2 fruit fly cellular contexts compared by ENCODE assay signal in genomic region chr3L:10206226-10206968, dm6.
TF ChIP-seq lines count a peak whose summit lies in the region.

No protein-coding gene starts in this region.

TF ChIP-seq in whole organism, embryonic, 481 proteins besides CTCF, POLR2A, EP300 and RAD21 (continued from another document and continues in another):
- TF ChIP-seq Trl (optimal IDR thresholded peaks at IDR 0.05; lab: Kevin White, UChicago) (no peak), Trl (GFP tag; optimal IDR thresholded peaks at IDR 0.05; lab: Kevin White, UChicago) (no peak), CG13775 (GFP tag; optimal IDR thresholded peaks at IDR 0.05; lab: Kevin White, UChicago) (no peak), Ada2b (GFP tag; IDR thresholded peaks at IDR 0.05; lab: Robert Waterston, UW) (peak; percentile 19; the same call in 1 of the 2 replicates), B-H1 (GFP tag; IDR thresholded peaks at IDR 0.05; lab: Robert Waterston, UW) (peak; percentile 36), MBD-R2 (GFP tag; IDR thresholded peaks at IDR 0.05; lab: Robert Waterston, UW) (no peak), CG42726 (GFP tag; IDR thresholded peaks at IDR 0.05; lab: Robert Waterston, UW; ENCODE audit: partially characterized antibody) (no peak), lola (GFP tag; optimal IDR thresholded peaks at IDR 0.05; lab: Kevin White, UChicago) (peak in 1 of 3 experiments; percentile 19), H15 (GFP tag; IDR thresholded peaks at IDR 0.05; lab: Robert Waterston, UW) (0 out of 3 replicates have a peak, but pooled peaks have one; percentile 11), CG3163 (GFP tag; optimal IDR thresholded peaks at IDR 0.05; lab: Kevin White, UChicago) (no peak), CG12744 (GFP tag; optimal IDR thresholded peaks at IDR 0.05; lab: Kevin White, UChicago) (no peak), BEAF-32 (GFP tag; optimal IDR thresholded peaks at IDR 0.05; lab: Kevin White, UChicago) (no peak), CG4282 (GFP tag; optimal IDR thresholded peaks at IDR 0.05; lab: Kevin White, UChicago) (no peak), CG1529 (GFP tag; optimal IDR thresholded peaks at IDR 0.05; lab: Kevin White, UChicago) (peak; percentile 50), Scr (GFP tag; IDR thresholded peaks at IDR 0.05; lab: Robert Waterston, UW; ENCODE audit: partially characterized antibody) (no peak), NFAT (GFP tag; IDR thresholded peaks at IDR 0.05; lab: Robert Waterston, UW) (no peak), CG15073 (GFP tag; optimal IDR thresholded peaks at IDR 0.05; lab: Kevin White, UChicago) (no peak), CG17385 (GFP tag; optimal IDR thresholded peaks at IDR 0.05; lab: Kevin White, UChicago) (peak; percentile 40), slou (GFP tag; optimal IDR thresholded peaks at IDR 0.05; lab: Kevin White, UChicago) (no peak), CG31388 (GFP tag; optimal IDR thresholded peaks at IDR 0.05; lab: Kevin White, UChicago) (no peak), Awh (GFP tag; IDR thresholded peaks at IDR 0.05; lab: Robert Waterston, UW) (peak; percentile 35; the same call in 1 of the 2 replicates), Side (GFP tag; optimal IDR thresholded peaks at IDR 0.05; lab: Kevin White, UChicago) (no peak), CG7556 (GFP tag; optimal IDR thresholded peaks at IDR 0.05; lab: Kevin White, UChicago) (peak; percentile 68), CG1792 (GFP tag; optimal IDR thresholded peaks at IDR 0.05; lab: Kevin White, UChicago) (no peak), CG4820 (GFP tag; optimal IDR thresholded peaks at IDR 0.05; lab: Kevin White, UChicago) (peak; percentile 43), hth (optimal IDR thresholded peaks at IDR 0.05; lab: Kevin White, UChicago) (no peak), hbn (GFP tag; IDR thresholded peaks at IDR 0.05; lab: Robert Waterston, UW; ENCODE audit: partially characterized antibody) (no peak), CG7963 (GFP tag; IDR thresholded peaks at IDR 0.05; lab: Robert Waterston, UW; ENCODE audit: partially characterized antibody) (no peak), CG8388 (GFP tag; optimal IDR thresholded peaks at IDR 0.05; lab: Kevin White, UChicago) (peak; percentile 70), CG10979 (tag; optimal IDR thresholded peaks at IDR 0.05; lab: Kevin White, UChicago) (peak; percentile 86), eyg (GFP tag; optimal IDR thresholded peaks at IDR 0.05; lab: Kevin White, UChicago) (no peak), CG30020 (tag; optimal IDR thresholded peaks at IDR 0.05; lab: Kevin White, UChicago) (no peak), CG15601 (tag; optimal IDR thresholded peaks at IDR 0.05; lab: Kevin White, UChicago) (peak; percentile 55), fd96Cb (tag; optimal IDR thresholded peaks at IDR 0.05; lab: Kevin White, UChicago) (peak; percentile 72), CG30403 (GFP tag; optimal IDR thresholded peaks at IDR 0.05; lab: Kevin White, UChicago) (peak; percentile 43), Camta (GFP tag; optimal IDR thresholded peaks at IDR 0.05; lab: Kevin White, UChicago) (peak; percentile 8), CG10366 (GFP tag; IDR thresholded peaks at IDR 0.05; lab: Robert Waterston, UW) (peak; percentile 28; the same call in 1 of the 2 replicates), luna (GFP tag; optimal IDR thresholded peaks at IDR 0.05; lab: Kevin White, UChicago) (no peak), CG2120 (GFP tag; optimal IDR thresholded peaks at IDR 0.05; lab: Kevin White, UChicago) (peak; percentile 6), amos (GFP tag; IDR thresholded peaks at IDR 0.05; lab: Robert Waterston, UW; ENCODE audit: partially characterized antibody) (no peak), CG18599 (GFP tag; optimal IDR thresholded peaks at IDR 0.05; lab: Kevin White, UChicago) (peak; percentile 70), Hmx (GFP tag; optimal IDR thresholded peaks at IDR 0.05; lab: Kevin White, UChicago) (peak; percentile 32), CG16863 (GFP tag; optimal IDR thresholded peaks at IDR 0.05; lab: Kevin White, UChicago) (no peak), nau (GFP tag; optimal IDR thresholded peaks at IDR 0.05; lab: Kevin White, UChicago) (peak; percentile 19), HHEX (GFP tag; optimal IDR thresholded peaks at IDR 0.05; lab: Kevin White, UChicago) (peak; percentile 53), Hsf (GFP tag; optimal IDR thresholded peaks at IDR 0.05; lab: Kevin White, UChicago) (peak; percentile 16), CG17328 (GFP tag; IDR thresholded peaks at IDR 0.05; lab: Robert Waterston, UW) (peak; percentile 41; the same call in 1 of the 2 replicates), CG9727 (GFP tag; optimal IDR thresholded peaks at IDR 0.05; lab: Kevin White, UChicago) (peak; percentile 9), Bdp1 (GFP tag; optimal IDR thresholded peaks at IDR 0.05; lab: Kevin White, UChicago) (no peak), CG12236 (GFP tag; optimal IDR thresholded peaks at IDR 0.05; lab: Kevin White, UChicago) (no peak), vnd (GFP tag; IDR thresholded peaks at IDR 0.05; lab: Robert Waterston, UW; ENCODE audit: partially characterized antibody) (no peak), pan (optimal IDR thresholded peaks at IDR 0.05; lab: Kevin White, UChicago) (no peak), pan (GFP tag; optimal IDR thresholded peaks at IDR 0.05 in 1 of 2, IDR thresholded peaks at IDR 0.05 in 1 of 2) (peak in 1 of 2 experiments; percentile 44), Lpt (GFP tag; optimal IDR thresholded peaks at IDR 0.05; lab: Kevin White, UChicago) (no peak), CG6683 (GFP tag; optimal IDR thresholded peaks at IDR 0.05; lab: Kevin White, UChicago) (no peak), E2f2 (GFP tag; IDR thresholded peaks at IDR 0.05; lab: Robert Waterston, UW) (no peak), run (tag; optimal IDR thresholded peaks at IDR 0.05; lab: Kevin White, UChicago) (no peak), Oli (tag; optimal IDR thresholded peaks at IDR 0.05; lab: Kevin White, UChicago) (peak; percentile 50), pum (GFP tag; optimal IDR thresholded peaks at IDR 0.05; lab: Kevin White, UChicago) (peak; percentile 7), CG4617 (GFP tag; optimal IDR thresholded peaks at IDR 0.05; lab: Kevin White, UChicago; ENCODE audit: borderline replicate concordance) (no peak), CG34376 (GFP tag; optimal IDR thresholded peaks at IDR 0.05; lab: Kevin White, UChicago) (no peak), sens (GFP tag; lab: Kevin White, UChicago) (peak; percentile 93), Hand (GFP tag; optimal IDR thresholded peaks at IDR 0.05; lab: Kevin White, UChicago) (no peak), Oaz (GFP tag; IDR thresholded peaks at IDR 0.05; lab: Robert Waterston, UW) (no peak), Deaf1 (tag; optimal IDR thresholded peaks at IDR 0.05; lab: Kevin White, UChicago) (peak; percentile 46)

TF ChIP-seq in whole organism, prepupa, 60 proteins besides CTCF, POLR2A, EP300 and RAD21 (continued from another document):
- TF ChIP-seq CG6163 (GFP tag; IDR thresholded peaks at IDR 0.05; lab: Robert Waterston, UW) = 0 out of 3 replicates have a peak, but pooled peaks have one; percentile 6
- no peak for TF ChIP-seq CG10669 (GFP tag; optimal IDR thresholded peaks at IDR 0.05; lab: Kevin White, UChicago)
- TF ChIP-seq pdm3 (GFP tag; optimal IDR thresholded peaks at IDR 0.05; lab: Kevin White, UChicago) = peak; percentile 46
- TF ChIP-seq salr (GFP tag; optimal IDR thresholded peaks at IDR 0.05; lab: Kevin White, UChicago) = peak in 1 of 2 experiments; percentile 33
- TF ChIP-seq fd85E (GFP tag; optimal IDR thresholded peaks at IDR 0.05; lab: Kevin White, UChicago) = no peak
- peak; percentile 31 for TF ChIP-seq Lpt (GFP tag; optimal IDR thresholded peaks at IDR 0.05; lab: Kevin White, UChicago)
- TF ChIP-seq CG15336 (GFP tag; IDR thresholded peaks at IDR 0.05; lab: Robert Waterston, UW) = peak; percentile 58
- TF ChIP-seq Gug (GFP tag; IDR thresholded peaks at IDR 0.05; lab: Robert Waterston, UW) = no peak
- no peak for TF ChIP-seq CG9139 (GFP tag; optimal IDR thresholded peaks at IDR 0.05; lab: Kevin White, UChicago)
- peak; percentile 84 for TF ChIP-seq Blimp-1 (GFP tag; optimal IDR thresholded peaks at IDR 0.05; lab: Kevin White, UChicago)
- TF ChIP-seq Eip75B (GFP tag; optimal IDR thresholded peaks at IDR 0.05; lab: Kevin White, UChicago) = peak; percentile 35
- no peak for TF ChIP-seq dsx (GFP tag; optimal IDR thresholded peaks at IDR 0.05; lab: Kevin White, UChicago; ENCODE audit: poor library complexity, severe bottlenecking)
- TF ChIP-seq Hr39 (GFP tag; optimal IDR thresholded peaks at IDR 0.05; lab: Kevin White, UChicago) = no peak
- no peak for TF ChIP-seq vri (GFP tag; optimal IDR thresholded peaks at IDR 0.05; lab: Kevin White, UChicago)
- peak; percentile 24 for TF ChIP-seq CG6276 (GFP tag; optimal IDR thresholded peaks at IDR 0.05; lab: Kevin White, UChicago)
- TF ChIP-seq CG6808 (GFP tag; optimal IDR thresholded peaks at IDR 0.05; lab: Kevin White, UChicago) = no peak
- no peak for TF ChIP-seq CG11294 (GFP tag; IDR thresholded peaks at IDR 0.05; lab: Robert Waterston, UW)
- TF ChIP-seq svp (GFP tag; lab: Kevin White, UChicago) = peak; percentile 28
- peak; percentile 18 for TF ChIP-seq CG10631 (GFP tag; optimal IDR thresholded peaks at IDR 0.05; lab: Kevin White, UChicago)
- TF ChIP-seq CG7368 (GFP tag; optimal IDR thresholded peaks at IDR 0.05; lab: Kevin White, UChicago) = no peak
- no peak for TF ChIP-seq spab (GFP tag; optimal IDR thresholded peaks at IDR 0.05; lab: Kevin White, UChicago)
- no peak for TF ChIP-seq CG11762 (GFP tag; optimal IDR thresholded peaks at IDR 0.05; lab: Kevin White, UChicago; ENCODE audit: insufficient read depth)
- no peak for TF ChIP-seq cyc (GFP tag; optimal IDR thresholded peaks at IDR 0.05; lab: Kevin White, UChicago)
- peak; percentile 33; the same call in 1 of the 3 replicates for TF ChIP-seq CG8119 (GFP tag; IDR thresholded peaks at IDR 0.05; lab: Robert Waterston, UW)
- TF ChIP-seq fd59A (GFP tag; optimal IDR thresholded peaks at IDR 0.05; lab: Kevin White, UChicago) = no peak
- TF ChIP-seq Smox (GFP tag; optimal IDR thresholded peaks at IDR 0.05; lab: Kevin White, UChicago) = peak; percentile 31
- peak; percentile 33 for TF ChIP-seq CG6792 (GFP tag; optimal IDR thresholded peaks at IDR 0.05; lab: Kevin White, UChicago)
TF ChIP-seq in whole organism, prepupa: peak in this region for 30.
